Fruit fly (Drosophila melanogaster) whole organism, prepupa: ENCODE results near the gene Sec71.

Experiments used
- Blimp-1 ChIP-seq: fragments of 200-800 bp; sonication (Bioruptor generic); optimal IDR thresholded peaks from 3 replicates; lab custom pipeline; 2017; ENCODE audit warnings: missing biosample characterization, missing genetic modification characterization, mild to moderate bottlenecking, moderate library complexity, missing genetic modification reagents
- CG10631 ChIP-seq: fragments of 200-800 bp; sonication (Bioruptor generic); optimal IDR thresholded peaks from 2 replicates; lab custom pipeline; 2016; ENCODE audit warnings: missing biosample characterization, missing genetic modification characterization
- CG11294 ChIP-seq: fragments of 200-800 bp; sonication (Bioruptor generic); IDR thresholded peaks from 2 replicates; pipeline ENCODE4 v1.3.6; 2022; ENCODE audit warnings: missing biosample characterization, missing genetic modification characterization
- CG11762 ChIP-seq: fragments of 200-800 bp; sonication (Bioruptor generic); optimal IDR thresholded peaks from 3 replicates; lab custom pipeline; 2016; ENCODE audit warnings: missing biosample characterization, missing genetic modification characterization; ENCODE audit not compliant: insufficient read depth
- CG11902 ChIP-seq: fragments of 200-800 bp; sonication (Bioruptor generic); optimal IDR thresholded peaks from 3 replicates; lab custom pipeline; 2016; ENCODE audit warnings: missing biosample characterization, missing genetic modification characterization
- CG15336 ChIP-seq: fragments of 200-800 bp; sonication (Bioruptor generic); IDR thresholded peaks from 2 replicates; pipeline ENCODE4 v1.3.6; 2022; ENCODE audit warnings: missing biosample characterization, missing genetic modification characterization
- CG16779 ChIP-seq: fragments of 200-800 bp; sonication (Bioruptor generic); optimal IDR thresholded peaks from 3 replicates; lab custom pipeline; 2017; ENCODE audit warnings: missing biosample characterization, mild to moderate bottlenecking, missing genetic modification characterization
- CG3032 ChIP-seq: fragments of 200-800 bp; optimal IDR thresholded peaks from 2 replicates; lab custom pipeline; 2019; ENCODE audit warnings: missing biosample characterization, mild to moderate bottlenecking, missing genetic modification characterization, moderate library complexity
- CG32006 ChIP-seq: fragments of 200-800 bp; sonication (Bioruptor generic); optimal IDR thresholded peaks from 3 replicates; lab custom pipeline; 2017; ENCODE audit warnings: missing biosample characterization, mild to moderate bottlenecking, missing genetic modification characterization
- CG34406 ChIP-seq: fragments of 200-800 bp; sonication (Bioruptor generic); optimal IDR thresholded peaks from 3 replicates; lab custom pipeline; 2016; ENCODE audit warnings: missing biosample characterization, missing genetic modification characterization
- CG3919 ChIP-seq: fragments of 200-800 bp; sonication (Bioruptor generic); optimal IDR thresholded peaks from 3 replicates; lab custom pipeline; 2016; ENCODE audit warnings: missing biosample characterization, missing genetic modification characterization
- CG4318 ChIP-seq: fragments of 200-800 bp; sonication (Bioruptor generic); optimal IDR thresholded peaks from 3 replicates; lab custom pipeline; 2017; ENCODE audit warnings: missing biosample characterization, mild to moderate bottlenecking, missing genetic modification characterization
- CG6163 ChIP-seq: fragments of 200-800 bp; sonication (Bioruptor generic); IDR thresholded peaks from 3 replicates; pipeline ENCODE4 v1.3.6; 2022; ENCODE audit warnings: missing biosample characterization, missing genetic modification characterization
- CG6276 ChIP-seq: fragments of 200-800 bp; sonication (Bioruptor generic); optimal IDR thresholded peaks from 2 replicates; lab custom pipeline; 2017; ENCODE audit warnings: missing biosample characterization, mild to moderate bottlenecking, missing genetic modification characterization
- CG6792 ChIP-seq: fragments of 200-800 bp; sonication (Bioruptor generic); optimal IDR thresholded peaks from 3 replicates; lab custom pipeline; 2016; ENCODE audit warnings: missing biosample characterization, missing genetic modification characterization
- CG6808 ChIP-seq: fragments of 200-800 bp; sonication (Bioruptor generic); optimal IDR thresholded peaks from 3 replicates; lab custom pipeline; 2017; ENCODE audit warnings: missing biosample characterization, missing genetic modification characterization, mild to moderate bottlenecking, moderate library complexity, missing genetic modification reagents
- CG6854 ChIP-seq: fragments of 200-800 bp; sonication (Bioruptor generic); optimal IDR thresholded peaks from 2 replicates; lab custom pipeline; 2017; ENCODE audit warnings: missing biosample characterization, mild to moderate bottlenecking, missing genetic modification characterization
- CG8319 ChIP-seq: fragments of 200-800 bp; sonication (Bioruptor generic); optimal IDR thresholded peaks from 3 replicates; lab custom pipeline; 2016; ENCODE audit warnings: missing biosample characterization, missing genetic modification characterization
- CG8632 ChIP-seq: fragments of 200-800 bp; sonication (Bioruptor generic); optimal IDR thresholded peaks from 3 replicates; lab custom pipeline; 2016; ENCODE audit warnings: missing biosample characterization, missing genetic modification characterization
- Eip75B ChIP-seq: fragments of 200-800 bp; sonication (Bioruptor generic); optimal IDR thresholded peaks from 3 replicates; lab custom pipeline; 2016; ENCODE audit warnings: missing biosample characterization, missing genetic modification characterization
- Eip78C ChIP-seq: fragments of 200-800 bp; sonication (Bioruptor generic); peaks from one replicate; lab custom pipeline; 2016; ENCODE audit warnings: missing biosample characterization, missing genetic modification characterization
- Ets21C ChIP-seq: fragments of 200-800 bp; sonication (Bioruptor generic); optimal IDR thresholded peaks from 3 replicates; lab custom pipeline; 2016; ENCODE audit warnings: missing biosample characterization, missing genetic modification characterization
- Hr38 ChIP-seq: sonication (Bioruptor generic); optimal IDR thresholded peaks from 2 replicates; lab custom pipeline; 2016; ENCODE audit warnings: missing biosample characterization, missing genetic modification characterization
- Lpt ChIP-seq: fragments of 200-800 bp; sonication (Bioruptor generic); optimal IDR thresholded peaks from 3 replicates; lab custom pipeline; 2016; ENCODE audit warnings: missing biosample characterization, missing genetic modification characterization
- OdsH ChIP-seq: fragments of 200-800 bp; sonication (Bioruptor generic); optimal IDR thresholded peaks from 3 replicates; lab custom pipeline; 2016; ENCODE audit warnings: missing biosample characterization, missing genetic modification characterization
- Sox102F ChIP-seq: fragments of 200-800 bp; sonication (Bioruptor generic); optimal IDR thresholded peaks from 2 replicates; lab custom pipeline; 2016; ENCODE audit warnings: missing biosample characterization, mild to moderate bottlenecking, missing genetic modification characterization
- Sox14 ChIP-seq: fragments of 200-800 bp; sonication (Bioruptor generic); optimal IDR thresholded peaks from 3 replicates; lab custom pipeline; 2016; ENCODE audit warnings: missing biosample characterization, missing genetic modification characterization
- achi ChIP-seq: fragments of 200-800 bp; sonication (Bioruptor generic); optimal IDR thresholded peaks from 3 replicates; lab custom pipeline; 2016; ENCODE audit warnings: missing biosample characterization, missing genetic modification characterization
- dac ChIP-seq: fragments of 200-800 bp; sonication (Bioruptor generic); optimal IDR thresholded peaks from 2 replicates; lab custom pipeline; 2017; ENCODE audit warnings: missing biosample characterization, mild to moderate bottlenecking, missing genetic modification characterization
- eg ChIP-seq: fragments of 200-800 bp; sonication (Bioruptor generic); IDR thresholded peaks from 3 replicates; pipeline ENCODE4 v1.3.6; 2022; ENCODE audit warnings: missing biosample characterization, missing genetic modification characterization
- fd59A ChIP-seq: fragments of 200-800 bp; sonication (Bioruptor generic); optimal IDR thresholded peaks from 2 replicates; lab custom pipeline; 2017; ENCODE audit warnings: missing biosample characterization, mild to moderate bottlenecking, missing genetic modification characterization, missing genetic modification reagents
- fkh ChIP-seq: fragments of 200-800 bp; sonication (Bioruptor generic); optimal IDR thresholded peaks from 3 replicates; lab custom pipeline; 2017; ENCODE audit warnings: missing biosample characterization, mild to moderate bottlenecking, missing genetic modification characterization, moderate library complexity
- lz ChIP-seq: fragments of 200-800 bp; sonication (Bioruptor generic); optimal IDR thresholded peaks from 3 replicates; lab custom pipeline; 2016; ENCODE audit warnings: missing biosample characterization, missing genetic modification characterization
- net ChIP-seq: fragments of 200-800 bp; sonication (Bioruptor generic); optimal IDR thresholded peaks from 3 replicates; lab custom pipeline; 2016; ENCODE audit warnings: missing biosample characterization, missing genetic modification characterization
- spab ChIP-seq: fragments of 200-800 bp; sonication (Bioruptor generic); optimal IDR thresholded peaks from 2 replicates; lab custom pipeline; 2017; ENCODE audit warnings: missing biosample characterization, mild to moderate bottlenecking, missing genetic modification characterization, missing genetic modification reagents
- svp ChIP-seq: fragments of 200-800 bp; sonication (Bioruptor generic); peaks from one replicate; lab custom pipeline; 2016; ENCODE audit warnings: missing biosample characterization, missing genetic modification characterization
- topi ChIP-seq: fragments of 200-800 bp; sonication (Bioruptor generic); optimal IDR thresholded peaks from 3 replicates; lab custom pipeline; 2016; ENCODE audit warnings: missing biosample characterization, missing genetic modification characterization
- vri ChIP-seq: fragments of 200-800 bp; sonication (Bioruptor generic); optimal IDR thresholded peaks from 3 replicates; lab custom pipeline; 2016; ENCODE audit warnings: missing biosample characterization, mild to moderate bottlenecking, missing genetic modification characterization

The Sec71 gene

DNA sequence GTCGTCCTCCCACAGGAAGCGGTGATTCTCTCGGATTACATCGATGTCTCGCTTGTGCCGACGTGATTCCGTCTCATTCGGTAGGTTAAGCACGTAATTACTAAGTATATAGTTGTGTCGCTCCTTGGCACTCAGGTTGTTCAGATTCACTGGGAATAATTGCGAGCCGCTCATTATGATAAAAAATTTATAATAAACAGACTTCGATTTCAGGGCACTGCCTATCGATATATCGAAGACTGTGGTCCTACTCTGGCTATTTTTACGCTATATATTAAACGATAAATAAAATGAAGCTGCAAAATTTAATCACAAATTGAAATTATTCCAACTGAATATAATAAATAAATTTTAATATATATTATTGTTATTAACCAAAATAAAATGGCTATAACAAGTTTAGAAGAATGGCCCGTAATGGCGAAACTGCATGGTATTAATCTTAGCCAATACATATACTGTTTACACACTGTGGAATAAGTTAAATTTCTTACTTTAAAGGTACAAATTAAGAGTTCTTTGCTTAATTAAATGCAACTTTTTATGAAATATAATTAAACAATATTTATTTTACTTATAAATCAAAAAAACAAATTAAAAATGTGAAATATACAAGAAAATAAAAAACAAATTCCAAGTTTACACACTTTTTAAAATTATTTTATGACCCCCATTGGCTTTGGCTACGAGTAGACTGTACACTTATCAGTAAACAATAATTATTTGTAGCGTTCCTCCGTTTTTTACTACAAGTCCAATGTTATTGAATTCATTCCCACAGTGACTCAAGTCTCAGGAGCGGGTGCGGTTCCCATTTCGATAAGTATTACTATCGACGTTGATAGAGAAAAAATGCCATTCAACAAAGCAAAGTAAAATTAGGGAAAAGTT is 9.8 kb upstream of the Sec71 start, which contains the start of gene Eato (continued):
- no peak for TF ChIP-seq CG6808 (GFP tag; lab: Kevin White, UChicago)
- no peak; the same call in 2 of the 3 replicates for TF ChIP-seq CG6163 (GFP tag; lab: Robert Waterston, UW)
- TF ChIP-seq OdsH = no peak
- no peak for TF ChIP-seq fd59A (GFP tag; lab: Kevin White, UChicago)
- TF ChIP-seq CG3919 = no peak
- TF ChIP-seq eg (GFP tag; lab: Robert Waterston, UW) = no peak; the same call in 2 of the 3 replicates
- TF ChIP-seq CG8319 = peak; percentile 17
- no peak for TF ChIP-seq achi
- no peak for TF ChIP-seq fkh (GFP tag; lab: Kevin White, UChicago)
- TF ChIP-seq CG34406 (GFP tag; lab: Kevin White, UChicago) = peak; percentile 15
- TF ChIP-seq CG32006 = no peak
- TF ChIP-seq CG16779 = no peak
- peak; percentile 35 for TF ChIP-seq CG3032 (tag; lab: Kevin White, UChicago)
- no peak for TF ChIP-seq Eip75B (GFP tag; lab: Kevin White, UChicago)
- no peak for TF ChIP-seq CG6854
- no peak for TF ChIP-seq CG11294 (GFP tag; lab: Robert Waterston, UW)
- TF ChIP-seq Ets21C (GFP tag; lab: Kevin White, UChicago) = no peak
- TF ChIP-seq CG4318 (GFP tag; lab: Kevin White, UChicago) = no peak
- peak; percentile 39 for TF ChIP-seq CG10631 (GFP tag; lab: Kevin White, UChicago)
- no peak for TF ChIP-seq spab (GFP tag; lab: Kevin White, UChicago)
- TF ChIP-seq svp = no peak

DNA sequence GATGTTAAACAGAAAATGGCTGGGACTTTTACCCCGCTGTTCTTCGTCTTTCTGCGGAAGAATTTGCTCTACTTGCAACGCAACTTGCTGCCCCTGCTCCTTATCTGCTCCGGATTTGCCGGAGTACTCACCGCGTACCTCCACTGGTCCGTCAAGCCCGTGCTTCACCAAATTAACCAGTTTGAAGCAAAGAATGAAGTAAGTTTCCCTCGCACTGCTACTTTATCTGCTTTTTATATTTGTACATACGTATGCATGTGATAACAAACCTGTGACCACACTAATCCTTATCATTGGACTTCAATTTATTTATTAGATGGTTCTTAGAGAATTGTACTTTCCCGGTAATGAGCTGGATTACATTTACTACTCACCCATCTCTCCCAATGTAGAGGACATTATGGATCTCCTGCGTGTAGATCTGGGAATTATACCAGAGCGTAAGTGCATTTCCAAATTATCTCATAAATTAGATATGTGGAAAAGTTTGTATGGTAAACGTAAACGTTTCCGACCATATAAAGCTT is 9.1 kb upstream of the Sec71 start, which contains the start of gene CG16890:
Gene CG16890, minus strand, starts transcription at position 184 of the 527 bp plus-strand sequence.
- TF ChIP-seq Blimp-1 (GFP tag; lab: Kevin White, UChicago) = no peak
- TF ChIP-seq CG6792 (GFP tag; lab: Kevin White, UChicago) = no peak
- no peak for TF ChIP-seq spab (GFP tag; lab: Kevin White, UChicago)
- no peak for TF ChIP-seq Hr38 (GFP tag; lab: Kevin White, UChicago)
- no peak for TF ChIP-seq Sox102F (GFP tag; lab: Kevin White, UChicago)
- no peak for TF ChIP-seq Lpt (GFP tag; lab: Kevin White, UChicago)
- no peak for TF ChIP-seq net (GFP tag; lab: Kevin White, UChicago)
- peak; percentile 44 for TF ChIP-seq Eip78C (GFP tag; lab: Kevin White, UChicago)
- TF ChIP-seq Sox14 = peak; percentile 2
- TF ChIP-seq vri (GFP tag; lab: Kevin White, UChicago) = peak; percentile 53

DNA sequence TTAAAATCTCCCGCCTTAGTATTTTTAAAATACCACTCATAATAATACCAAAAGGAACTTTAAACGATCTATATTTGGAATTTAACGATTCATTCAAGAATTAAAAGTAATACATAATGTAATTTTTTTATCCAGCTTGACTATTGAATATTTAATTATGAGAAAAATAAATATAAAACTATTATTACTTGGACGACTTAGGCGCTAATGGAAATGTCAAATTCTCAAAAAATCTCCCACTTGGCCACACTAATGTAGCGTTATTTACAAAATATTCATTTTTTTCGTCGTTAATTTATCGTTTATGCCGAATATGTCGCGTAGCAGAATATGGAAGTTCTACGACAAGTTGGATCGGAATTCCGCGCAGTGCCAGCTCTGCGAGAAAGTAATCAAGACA is 2.6 kb upstream of the Sec71 start, which contains the start of gene CG16863:
Gene CG16863, plus strand, starts transcription at position 245 of the 400 bp plus-strand sequence.
- TF ChIP-seq CG15336 (GFP tag; lab: Robert Waterston, UW) (no peak), CG11762 (no peak), CG6163 (GFP tag; lab: Robert Waterston, UW) (no peak), Blimp-1 (GFP tag; lab: Kevin White, UChicago) (no peak), Sox14 (no peak), topi (GFP tag; lab: Kevin White, UChicago) (no peak), CG3032 (tag; lab: Kevin White, UChicago) (no peak), CG11902 (no peak), dac (GFP tag; lab: Kevin White, UChicago) (no peak), CG6276 (no peak), lz (no peak), CG8632 (no peak), net (GFP tag; lab: Kevin White, UChicago) (no peak), CG34406 (GFP tag; lab: Kevin White, UChicago) (no peak), fkh (GFP tag; lab: Kevin White, UChicago) (no peak), Eip75B (GFP tag; lab: Kevin White, UChicago) (no peak), achi (no peak)
- TF ChIP-seq, all 60 proteins: peak for 0
